Worm (Caenorhabditis elegans): ENCODE data around the gene set-1.

set-1 gene

DNA sequence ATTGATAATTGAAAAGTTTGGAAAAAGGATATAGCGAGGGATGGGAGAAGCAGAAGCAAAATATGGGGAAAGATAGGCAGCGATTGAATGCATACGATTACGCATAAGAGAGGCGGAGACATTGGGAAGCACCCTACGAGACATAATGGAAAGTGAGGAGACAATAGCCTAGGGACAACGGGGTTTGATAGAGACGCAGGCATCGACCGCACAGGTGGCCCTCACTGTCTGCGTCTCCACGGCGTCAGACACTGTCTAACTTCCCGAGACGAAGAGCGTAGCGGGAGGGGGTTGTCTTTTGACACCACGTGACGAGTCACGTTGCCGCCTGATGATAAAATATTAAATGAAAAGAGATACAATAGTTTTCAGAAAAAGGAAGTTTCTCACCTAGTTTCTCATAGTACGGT is 31.2 kb downstream of the set-1 start (continued):
- TF ChIP-seq aly-2 (tag; optimal IDR thresholded peaks at IDR 0.05) (no peak), ces-1 (GFP tag; optimal IDR thresholded peaks at IDR 0.05) (no peak), unc-39 (tag; optimal IDR thresholded peaks at IDR 0.05) (no peak), unc-130 (GFP tag; optimal IDR thresholded peaks at IDR 0.05) (no peak), nhr-76 (tag; optimal IDR thresholded peaks at IDR 0.05) (peak; percentile 40), attf-4 (tag; optimal IDR thresholded peaks at IDR 0.05) (no peak), daf-19 (GFP tag; conservative IDR thresholded peaks at IDR 0.05) (no peak), F26F4.8 (GFP tag; conservative IDR thresholded peaks at IDR 0.05) (no peak), zip-2 (tag; optimal IDR thresholded peaks at IDR 0.05) (no peak), tra-1 (GFP tag; IDR thresholded peaks at IDR 0.05) (peak; percentile 94), Y75B8A.6 (GFP tag; IDR thresholded peaks at IDR 0.05) (0 out of 2 replicates have a peak, but pooled peaks have one; percentile 22), ceh-28 (tag; optimal IDR thresholded peaks at IDR 0.05) (no peak), hlh-11 (tag; optimal IDR thresholded peaks at IDR 0.05) (peak; percentile 99), lin-13 (GFP tag; optimal IDR thresholded peaks at IDR 0.05) (peak; percentile 10), jun-1 (tag; optimal IDR thresholded peaks at IDR 0.05) (peak; percentile 27), pqm-1 (tag; optimal IDR thresholded peaks at IDR 0.05) (no peak), fkh-10 (GFP tag; optimal IDR thresholded peaks at IDR 0.05) (no peak), spr-3 (GFP tag; optimal IDR thresholded peaks at IDR 0.05) (peak; percentile 78), madf-5 (GFP tag; IDR thresholded peaks at IDR 0.05) (no peak), madf-9 (GFP tag; conservative IDR thresholded peaks at IDR 0.05) (peak; percentile 68), zip-11 (GFP tag; IDR thresholded peaks at IDR 0.05) (no peak), nhr-111 (GFP tag; optimal IDR thresholded peaks at IDR 0.05) (no peak), nhr-28 (tag; optimal IDR thresholded peaks at IDR 0.05) (peak; percentile 86), unc-62 (GFP tag; optimal IDR thresholded peaks at IDR 0.05 in 1 of 2) (peak in 1 of 2 experiments; percentile 99), unc-62 (tag; optimal IDR thresholded peaks at IDR 0.05) (no peak), Y48G9A.11 (GFP tag; IDR thresholded peaks at IDR 0.05) (no peak), zfp-3 (GFP tag; conservative IDR thresholded peaks at IDR 0.05) (peak; percentile 88), mep-1 (tag; optimal IDR thresholded peaks at IDR 0.05) (peak; percentile 79), mdl-1 (tag; optimal IDR thresholded peaks at IDR 0.05) (peak; percentile 96 to 99)

DNA sequence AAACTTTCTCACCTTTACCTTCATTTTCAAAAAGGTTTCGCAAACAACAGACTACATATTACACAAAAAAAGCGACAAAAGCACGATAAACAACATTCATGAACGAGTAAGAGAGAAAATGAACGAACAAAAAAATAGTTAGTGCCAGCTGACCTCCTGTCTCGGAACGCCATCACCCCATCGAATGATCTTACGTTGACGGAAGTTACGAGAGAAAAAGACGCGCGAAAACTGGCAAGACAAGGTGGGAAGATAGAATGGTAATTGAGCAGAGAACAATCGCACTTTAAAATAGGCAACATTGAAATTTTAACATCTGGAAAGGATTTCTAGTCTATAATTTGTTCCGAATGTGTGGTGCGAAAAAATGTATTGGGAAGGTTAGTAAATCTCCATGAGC is 32.0 kb downstream of the set-1 start:
- TF ChIP-seq dmd-6 (GFP tag; IDR thresholded peaks at IDR 0.05) (peak; percentile 59), mdl-1 (tag; optimal IDR thresholded peaks at IDR 0.05) (peak in 1 of 2 experiments; percentile 51), unc-130 (GFP tag; optimal IDR thresholded peaks at IDR 0.05) (no peak), nhr-77 (tag; optimal IDR thresholded peaks at IDR 0.05) (no peak), dmd-8 (GFP tag; IDR thresholded peaks at IDR 0.05) (0 out of 2 replicates have a peak, but pooled peaks have one; percentile 57), tag-97 (GFP tag; IDR thresholded peaks at IDR 0.05) (no peak), php-3 (GFP tag; IDR thresholded peaks at IDR 0.05) (no peak), mdt-29 (GFP tag; IDR thresholded peaks at IDR 0.05) (0 out of 2 replicates have a peak, but pooled peaks have one; percentile 11), daf-16 (GFP tag; optimal IDR thresholded peaks at IDR 0.05) (peak in 1 of 2 experiments; percentile 61), daf-16 (tag; optimal IDR thresholded peaks at IDR 0.05) (peak; percentile 36), zfp-2 (tag; optimal IDR thresholded peaks at IDR 0.05) (no peak), ceh-20 (GFP tag; IDR thresholded peaks at IDR 0.05) (0 out of 2 replicates have a peak, but pooled peaks have one; percentile 22), nhr-11 (tag; optimal IDR thresholded peaks at IDR 0.05) (peak; percentile 57), R02D3.7 (tag; optimal IDR thresholded peaks at IDR 0.05) (no peak), spr-1 (tag; optimal IDR thresholded peaks at IDR 0.05) (no peak), unc-62 (GFP tag; optimal IDR thresholded peaks at IDR 0.05 in 1 of 2) (peak in 1 of 2 experiments; percentile 31), unc-62 (tag; optimal IDR thresholded peaks at IDR 0.05) (no peak), hmg-1.1 (GFP tag; IDR thresholded peaks at IDR 0.05) (peak; percentile 7; the same call in 1 of the 2 replicates), hlh-30 (tag; optimal IDR thresholded peaks at IDR 0.05; ENCODE audit: insufficient read depth) (peak; percentile 55), hlh-11 (tag; optimal IDR thresholded peaks at IDR 0.05) (peak; percentile 60), nhr-28 (tag; optimal IDR thresholded peaks at IDR 0.05) (peak; percentile 77), pha-4 (GFP tag; IDR thresholded peaks at IDR 0.05) (peak; percentile 64; the same call in 1 of the 2 replicates), pha-4 (tag; optimal IDR thresholded peaks at IDR 0.05) (no peak)

Measured in whole organism, L4 larva.